Fruit fly (Drosophila melanogaster) whole organism: ENCODE data around the gene pico.
A peak's percentile ranks its signal among the peaks of the same experiment; 100 is the strongest.

Source experiments
- CG8478 ChIP-seq: fragments of >200 bp; optimal IDR thresholded peaks from 2 replicates; lab custom pipeline; 2018; ENCODE audit warnings: inconsistent platforms
- Dll ChIP-seq: fragments of >200 bp; optimal IDR thresholded peaks from 2 replicates; lab custom pipeline; 2017
- EcR ChIP-seq, 2 experiments: fragments of >200 bp; optimal IDR thresholded peaks; 2 replicates each; lab custom pipeline; 2017; ENCODE audit warnings: missing biosample characterization in 2 of 2, missing genetic modification characterization in 2 of 2, missing genetic modification reagents in 2 of 2
- pan ChIP-seq: fragments of >200 bp; optimal IDR thresholded peaks from 2 replicates; lab custom pipeline; 2017
- psq ChIP-seq: fragments of >200 bp; optimal IDR thresholded peaks from 2 replicates; lab custom pipeline; 2017
- usp ChIP-seq: fragments of >200 bp; optimal IDR thresholded peaks from 2 replicates; lab custom pipeline; 2017; ENCODE audit warnings: missing biosample characterization, missing genetic modification characterization, mixed read lengths

The pico gene

dm6 chrX:19850503-19851094 lies 1.3 kb downstream of the pico start:
- no peak for TF ChIP-seq psq (lab: Kevin White, UChicago)
- no peak for TF ChIP-seq usp (GFP tag; lab: Kevin White, UChicago)
- no peak for TF ChIP-seq pan (lab: Kevin White, UChicago)
- no peak for TF ChIP-seq CG8478 (lab: Kevin White, UChicago)
- TF ChIP-seq EcR (GFP tag; optimal IDR thresholded peaks at IDR 0.05; lab: Kevin White, UChicago), result no peak
- TF ChIP-seq Dll (lab: Kevin White, UChicago), result no peak

dm6 chrX:19848342-19848793 lies 3.5 kb downstream of the pico start:
- TF ChIP-seq pan (lab: Kevin White, UChicago) (no peak), Dll (lab: Kevin White, UChicago) (no peak), usp (GFP tag; lab: Kevin White, UChicago) (no peak)

- TF ChIP-seq EcR (GFP tag; optimal IDR thresholded peaks at IDR 0.05; lab: Kevin White, UChicago) (no peak), CG8478 (lab: Kevin White, UChicago) (no peak), psq (lab: Kevin White, UChicago) (no peak), Dll (lab: Kevin White, UChicago) (peak; percentile 23), pan (lab: Kevin White, UChicago) (no peak), usp (GFP tag; lab: Kevin White, UChicago) (no peak)
These were observed 5.0 kb downstream of the pico start for dm6 chrX:19846701-19847383.

- no peak for TF ChIP-seq usp (GFP tag; lab: Kevin White, UChicago)
- no peak for TF ChIP-seq EcR (GFP tag; optimal IDR thresholded peaks at IDR 0.05; lab: Kevin White, UChicago)
- no peak for TF ChIP-seq psq (lab: Kevin White, UChicago)
- no peak for TF ChIP-seq pan (lab: Kevin White, UChicago)
- TF ChIP-seq CG8478 (lab: Kevin White, UChicago), result no peak
- no peak for TF ChIP-seq Dll (lab: Kevin White, UChicago)
These were observed 6.2 kb downstream of the pico start for dm6 chrX:19845557-19846072.

dm6 chrX:19844010-19844766 lies 7.7 kb downstream of the pico start:
- TF ChIP-seq psq (lab: Kevin White, UChicago) (no peak), usp (GFP tag; lab: Kevin White, UChicago) (no peak), Dll (lab: Kevin White, UChicago) (no peak), CG8478 (lab: Kevin White, UChicago) (no peak), pan (lab: Kevin White, UChicago) (no peak)

- TF ChIP-seq EcR (GFP tag; optimal IDR thresholded peaks at IDR 0.05; lab: Kevin White, UChicago), result no peak
- no peak for TF ChIP-seq Dll (lab: Kevin White, UChicago)
- no peak for TF ChIP-seq psq (lab: Kevin White, UChicago)
- TF ChIP-seq pan (lab: Kevin White, UChicago), result no peak
- no peak for TF ChIP-seq usp (GFP tag; lab: Kevin White, UChicago)
- no peak for TF ChIP-seq CG8478 (lab: Kevin White, UChicago)
These were observed 9.2 kb downstream of the pico start for dm6 chrX:19842397-19843261.

dm6 chrX:19840341-19840740 lies 11.5 kb downstream of the pico start:
- TF ChIP-seq pan (lab: Kevin White, UChicago) (no peak), Dll (lab: Kevin White, UChicago) (no peak), usp (GFP tag; lab: Kevin White, UChicago) (no peak), psq (lab: Kevin White, UChicago) (no peak), CG8478 (lab: Kevin White, UChicago) (no peak), EcR (GFP tag; optimal IDR thresholded peaks at IDR 0.05; lab: Kevin White, UChicago) (no peak)

- TF ChIP-seq EcR (GFP tag; optimal IDR thresholded peaks at IDR 0.05; lab: Kevin White, UChicago) (no peak), psq (lab: Kevin White, UChicago) (no peak), Dll (lab: Kevin White, UChicago) (no peak), CG8478 (lab: Kevin White, UChicago) (no peak)
These were observed 12.8 kb downstream of the pico start for dm6 chrX:19839067-19839466.

- TF ChIP-seq pan (lab: Kevin White, UChicago) (no peak), Dll (lab: Kevin White, UChicago) (no peak), CG8478 (lab: Kevin White, UChicago) (no peak), usp (GFP tag; lab: Kevin White, UChicago) (no peak), psq (lab: Kevin White, UChicago) (no peak), EcR (GFP tag; optimal IDR thresholded peaks at IDR 0.05; lab: Kevin White, UChicago) (no peak)
These were observed 24.1 kb downstream of the pico start for dm6 chrX:19827762-19828161.

- TF ChIP-seq usp (GFP tag; lab: Kevin White, UChicago) (no peak), EcR (GFP tag; optimal IDR thresholded peaks at IDR 0.05; lab: Kevin White, UChicago) (no peak), CG8478 (lab: Kevin White, UChicago) (no peak), Dll (lab: Kevin White, UChicago) (no peak), psq (lab: Kevin White, UChicago) (no peak), pan (lab: Kevin White, UChicago) (no peak)
These were observed 26.7 kb downstream of the pico start for dm6 chrX:19825191-19825590.
